Fruit fly (Drosophila melanogaster) whole organism, adult: Measurements from ENCODE around the gene mts.

ENCODE experiments used
- CG11617 ChIP-seq: fragments of 200-800 bp; sonication (Bioruptor generic); optimal IDR thresholded peaks from 2 replicates; lab custom pipeline; 2017; ENCODE audit warnings: mild to moderate bottlenecking, missing biosample characterization, missing genetic modification reagents, missing genetic modification characterization
- CG12768 ChIP-seq: fragments of 200-800 bp; sonication (Bioruptor generic); optimal IDR thresholded peaks from 2 replicates; lab custom pipeline; 2017; ENCODE audit warnings: missing biosample characterization, missing genetic modification characterization, mild to moderate bottlenecking, moderate library complexity, missing genetic modification reagents
- CG14711 ChIP-seq: fragments of 200-800 bp; sonication (Bioruptor generic); optimal IDR thresholded peaks from 2 replicates; lab custom pipeline; 2018; ENCODE audit warnings: missing biosample characterization, mild to moderate bottlenecking, missing genetic modification characterization, moderate library complexity
- CG1620 ChIP-seq: fragments of 200-800 bp; sonication (Bioruptor generic); optimal IDR thresholded peaks from 2 replicates; lab custom pipeline; 2016; ENCODE audit warnings: missing biosample characterization, missing genetic modification characterization
- CG33017 ChIP-seq: fragments of 200-800 bp; sonication (Bioruptor generic); optimal IDR thresholded peaks from 2 replicates; lab custom pipeline; 2018; ENCODE audit warnings: missing biosample characterization, mild to moderate bottlenecking, missing genetic modification characterization, moderate library complexity
- CG5204 ChIP-seq: fragments of 200-800 bp; sonication (Bioruptor generic); optimal IDR thresholded peaks from 2 replicates; lab custom pipeline; 2016; ENCODE audit warnings: missing biosample characterization, missing genetic modification characterization
- CG7045 ChIP-seq: fragments of 200-800 bp; sonication (Bioruptor generic); optimal IDR thresholded peaks from 2 replicates; lab custom pipeline; 2017; ENCODE audit warnings: missing biosample characterization, mild to moderate bottlenecking, missing genetic modification characterization
- CG7101 ChIP-seq: fragments of 200-800 bp; sonication (Bioruptor generic); optimal IDR thresholded peaks from 2 replicates; lab custom pipeline; 2018; ENCODE audit warnings: missing biosample characterization, mild to moderate bottlenecking, missing genetic modification characterization, moderate library complexity
- Clk ChIP-seq: fragments of 200-800 bp; sonication (Bioruptor generic); optimal IDR thresholded peaks from 2 replicates; lab custom pipeline; 2017; ENCODE audit warnings: missing biosample characterization, missing genetic modification characterization
- Crg-1 ChIP-seq: fragments of 200-800 bp; sonication (Bioruptor generic); optimal IDR thresholded peaks from 2 replicates; lab custom pipeline; 2016; ENCODE audit warnings: missing biosample characterization, missing genetic modification characterization
- Hr96 ChIP-seq: fragments of 200-800 bp; sonication (Bioruptor generic); optimal IDR thresholded peaks from 2 replicates; lab custom pipeline; 2016; ENCODE audit warnings: missing biosample characterization, missing genetic modification characterization
- Mnt ChIP-seq: fragments of 200-800 bp; sonication (Bioruptor generic); optimal IDR thresholded peaks from 2 replicates; lab custom pipeline; 2016; ENCODE audit warnings: missing biosample characterization, mild to moderate bottlenecking, missing genetic modification characterization
- bab1 ChIP-seq: fragments of 200-800 bp; sonication (Bioruptor generic); optimal IDR thresholded peaks from 3 replicates; lab custom pipeline; 2019; ENCODE audit warnings: missing biosample characterization, mild to moderate bottlenecking, missing genetic modification characterization, moderate library complexity
- cic ChIP-seq: fragments of 200-800 bp; sonication (Bioruptor generic); optimal IDR thresholded peaks from 2 replicates; lab custom pipeline; 2017; ENCODE audit warnings: missing biosample characterization, mild to moderate bottlenecking, missing genetic modification characterization, moderate library complexity
- cnc ChIP-seq, 2 experiments: fragments of >200 bp; optimal IDR thresholded peaks; 2 replicates each; lab custom pipeline; 2017
- kay ChIP-seq: fragments of 200-800 bp; sonication (Bioruptor generic); peaks from one replicate; lab custom pipeline; 2016; ENCODE audit warnings: missing biosample characterization, missing genetic modification characterization, borderline replicate concordance
- ovo ChIP-seq: fragments of 200-800 bp; sonication (Bioruptor generic); optimal IDR thresholded peaks from 2 replicates; lab custom pipeline; 2016; ENCODE audit warnings: missing biosample characterization, missing genetic modification characterization
- pad ChIP-seq: fragments of 200-800 bp; sonication (Bioruptor generic); optimal IDR thresholded peaks from 3 replicates; lab custom pipeline; 2017; ENCODE audit warnings: missing biosample characterization, missing genetic modification characterization, mild to moderate bottlenecking, moderate library complexity, missing genetic modification reagents
- tj ChIP-seq: fragments of 200-800 bp; sonication (Bioruptor generic); optimal IDR thresholded peaks from 3 replicates; lab custom pipeline; 2017; ENCODE audit warnings: missing biosample characterization, mild to moderate bottlenecking, missing genetic modification characterization, moderate library complexity
- toe ChIP-seq: fragments of 200-800 bp; sonication (Bioruptor generic); optimal IDR thresholded peaks from 2 replicates; lab custom pipeline; 2016; ENCODE audit warnings: missing biosample characterization, missing genetic modification characterization

Gene mts

DNA sequence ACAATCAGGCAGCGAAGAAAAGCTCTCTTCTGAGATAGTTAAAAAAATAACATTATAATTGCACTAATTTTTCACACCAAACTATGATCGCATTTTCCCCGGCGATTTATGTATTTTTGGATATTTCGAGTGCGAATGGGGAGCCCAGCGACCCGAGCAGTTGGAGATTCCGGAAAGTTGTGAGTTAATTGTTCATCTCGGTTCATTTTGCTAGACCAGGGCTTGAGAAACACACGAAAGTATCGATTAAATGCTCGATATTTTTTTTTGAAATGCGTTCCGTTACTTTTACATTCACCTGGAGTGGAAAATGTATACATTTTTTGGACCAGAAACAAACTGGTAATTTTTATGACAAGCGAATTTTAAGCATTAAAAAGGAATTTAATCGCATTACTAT, 16.9 kb upstream of the mts start, which contains the start of gene Cdc14:
Gene Cdc14 (minus strand): TSS at position 185 of the 400 bp plus-strand sequence.
- no peak for TF ChIP-seq pad (GFP tag; lab: Kevin White, UChicago)
- no peak for TF ChIP-seq Clk (GFP tag; lab: Kevin White, UChicago)
- peak; percentile 27 for TF ChIP-seq CG7101 (tag; lab: Kevin White, UChicago)
- no peak for TF ChIP-seq CG11617 (GFP tag; lab: Kevin White, UChicago)
- TF ChIP-seq ovo (GFP tag; lab: Kevin White, UChicago), result no peak
- no peak for TF ChIP-seq toe (GFP tag; lab: Kevin White, UChicago)
- TF ChIP-seq CG14711, result no peak
- TF ChIP-seq CG5204, result no peak
- TF ChIP-seq CG7045 (GFP tag; lab: Kevin White, UChicago), result no peak
- peak; percentile 14 for TF ChIP-seq Mnt (GFP tag; lab: Kevin White, UChicago)
- no peak for TF ChIP-seq tj
- TF ChIP-seq CG33017 (tag; lab: Kevin White, UChicago), result no peak
- no peak for TF ChIP-seq CG12768 (GFP tag; lab: Kevin White, UChicago)
- TF ChIP-seq cic (GFP tag; lab: Kevin White, UChicago), result no peak
- TF ChIP-seq cnc (optimal IDR thresholded peaks at IDR 0.05; lab: Kevin White, UChicago), result no peak
- peak; percentile 22 for TF ChIP-seq bab1
- no peak for TF ChIP-seq Crg-1 (GFP tag; lab: Kevin White, UChicago)
- peak; percentile 63 for TF ChIP-seq kay (GFP tag; lab: Kevin White, UChicago)
- no peak for TF ChIP-seq Hr96 (GFP tag; lab: Kevin White, UChicago)
- no peak for TF ChIP-seq CG1620 (GFP tag; lab: Kevin White, UChicago)

DNA sequence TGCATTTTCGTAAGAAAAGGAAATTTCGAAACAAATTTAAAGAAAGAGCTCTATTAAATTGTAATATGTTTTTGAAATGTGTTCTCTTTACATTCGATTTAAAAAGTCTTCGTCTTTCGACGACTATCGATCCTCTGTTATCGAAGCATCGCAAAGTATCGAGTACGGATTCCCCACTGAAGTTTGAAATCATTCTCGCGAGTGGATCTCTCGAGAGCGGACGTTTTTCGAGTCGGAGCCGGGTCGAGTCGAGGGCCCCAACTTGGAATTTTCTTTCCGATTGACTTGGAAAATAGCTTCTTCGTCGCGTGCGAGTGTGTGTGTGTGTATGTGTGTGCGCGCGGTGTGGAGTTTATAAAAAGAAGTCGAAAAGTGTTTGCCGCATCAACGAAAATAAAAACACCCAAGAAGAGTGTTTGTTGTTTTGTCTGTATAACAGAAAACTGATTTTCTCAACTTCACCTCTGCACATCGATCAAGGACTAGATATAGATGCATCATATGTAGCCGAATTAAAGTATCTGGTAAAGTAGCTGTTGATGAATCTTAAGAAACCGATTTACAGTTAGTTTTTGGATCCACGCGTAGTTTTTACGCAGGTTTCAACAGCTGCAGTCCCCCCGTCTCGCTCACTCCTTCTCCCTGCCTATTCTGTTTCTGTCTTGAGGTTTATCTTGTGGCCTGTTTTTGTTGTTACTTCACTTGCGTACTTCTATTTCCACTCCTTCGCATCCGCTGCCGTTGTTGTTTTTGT, 16.0 kb upstream of the mts start, which contains the start of gene LanB1:
Gene LanB1 (plus strand): TSS at position 190 of the 754 bp plus-strand sequence.
- no peak for TF ChIP-seq ovo (GFP tag; lab: Kevin White, UChicago)
- no peak for TF ChIP-seq Crg-1 (GFP tag; lab: Kevin White, UChicago)
- TF ChIP-seq kay (GFP tag; lab: Kevin White, UChicago), result peak; percentile 22
- peak; percentile 72 for TF ChIP-seq tj

DNA sequence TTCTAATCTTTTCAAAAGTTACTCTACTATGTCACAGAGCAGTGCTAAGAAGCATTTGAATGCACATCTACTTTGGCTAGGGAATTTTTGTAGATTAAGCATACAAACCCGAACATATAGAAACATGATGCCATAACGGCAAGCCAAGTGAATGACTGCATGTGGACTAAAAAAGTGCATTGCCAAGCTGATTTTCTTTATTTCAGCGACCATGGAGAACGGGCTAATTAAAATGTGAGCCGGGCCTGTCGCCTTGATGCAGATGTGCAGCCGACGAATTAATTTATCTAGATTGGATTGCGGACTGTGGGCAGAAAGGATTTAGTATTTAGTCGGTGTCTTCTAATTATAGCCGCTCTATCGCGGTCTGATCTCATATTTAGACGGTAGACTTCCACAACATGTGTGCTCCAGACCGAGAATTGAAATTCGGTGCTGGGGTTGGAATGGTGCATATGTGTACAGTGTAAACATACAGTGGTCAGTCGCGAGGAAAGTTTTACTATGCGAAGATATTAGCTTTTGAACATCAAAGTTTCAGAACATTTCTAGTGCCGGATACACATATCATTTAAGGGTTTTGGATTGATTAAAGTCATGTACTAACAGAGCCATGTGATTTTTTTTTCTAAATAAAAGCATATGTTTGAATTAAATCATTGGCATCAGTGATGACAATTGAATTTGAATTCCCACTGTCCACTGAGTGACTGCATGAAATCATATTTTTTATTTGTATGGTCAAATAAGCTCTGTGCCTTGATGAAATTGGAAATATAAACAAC, 14.7 kb upstream of the mts start:
- TF ChIP-seq Hr96 (GFP tag; lab: Kevin White, UChicago) (no peak), ovo (GFP tag; lab: Kevin White, UChicago) (no peak), bab1 (no peak), Mnt (GFP tag; lab: Kevin White, UChicago) (no peak), CG7101 (tag; lab: Kevin White, UChicago) (no peak), CG33017 (tag; lab: Kevin White, UChicago) (no peak), CG14711 (no peak), CG11617 (GFP tag; lab: Kevin White, UChicago) (no peak), Crg-1 (GFP tag; lab: Kevin White, UChicago) (no peak), kay (GFP tag; lab: Kevin White, UChicago) (peak; percentile 16), CG7045 (GFP tag; lab: Kevin White, UChicago) (no peak), tj (peak; percentile 93), pad (GFP tag; lab: Kevin White, UChicago) (no peak), CG12768 (GFP tag; lab: Kevin White, UChicago) (no peak), CG1620 (GFP tag; lab: Kevin White, UChicago) (no peak)

DNA sequence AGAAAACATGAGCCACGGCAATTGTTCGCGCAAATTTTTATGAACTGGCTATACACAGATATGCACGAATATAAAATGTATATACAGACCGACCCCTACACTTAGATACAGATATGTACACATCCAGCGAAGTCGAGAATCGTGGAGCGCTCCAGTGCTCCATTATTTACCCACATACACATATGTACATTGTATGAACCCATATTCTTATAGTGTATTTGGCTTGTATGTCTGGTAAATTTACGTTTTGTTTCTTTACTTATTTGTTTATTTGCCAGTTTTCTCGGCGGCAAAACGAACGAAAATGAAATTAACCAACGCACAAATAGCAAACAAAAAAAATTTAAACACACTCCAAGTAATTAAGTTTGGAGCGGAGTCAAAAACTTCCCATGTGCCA, 14.1 kb upstream of the mts start:
- TF ChIP-seq cic (GFP tag; lab: Kevin White, UChicago), result peak; percentile 3
- no peak for TF ChIP-seq CG1620 (GFP tag; lab: Kevin White, UChicago)

DNA sequence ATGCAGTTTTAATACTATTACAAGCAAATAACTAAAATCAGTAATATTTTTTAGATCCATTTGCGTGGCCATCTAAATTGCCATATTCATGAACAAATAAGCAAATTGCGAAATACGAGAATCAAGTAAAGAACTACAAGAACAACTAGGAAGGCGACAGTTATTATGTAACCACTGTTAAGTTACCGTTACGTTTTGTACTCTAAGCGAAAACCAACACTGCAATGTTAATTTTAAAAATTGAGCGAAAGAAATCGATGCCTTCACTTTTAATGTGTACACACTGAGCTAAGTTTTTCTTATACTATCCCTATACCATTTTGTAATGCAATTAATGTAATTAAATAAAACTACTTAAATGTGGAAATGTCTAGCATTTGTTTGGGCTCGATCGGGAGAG, 7.0 kb upstream of the mts start:
- no peak for TF ChIP-seq CG5204
- TF ChIP-seq Clk (GFP tag; lab: Kevin White, UChicago), result no peak
- no peak for TF ChIP-seq cnc (optimal IDR thresholded peaks at IDR 0.05; lab: Kevin White, UChicago)

DNA sequence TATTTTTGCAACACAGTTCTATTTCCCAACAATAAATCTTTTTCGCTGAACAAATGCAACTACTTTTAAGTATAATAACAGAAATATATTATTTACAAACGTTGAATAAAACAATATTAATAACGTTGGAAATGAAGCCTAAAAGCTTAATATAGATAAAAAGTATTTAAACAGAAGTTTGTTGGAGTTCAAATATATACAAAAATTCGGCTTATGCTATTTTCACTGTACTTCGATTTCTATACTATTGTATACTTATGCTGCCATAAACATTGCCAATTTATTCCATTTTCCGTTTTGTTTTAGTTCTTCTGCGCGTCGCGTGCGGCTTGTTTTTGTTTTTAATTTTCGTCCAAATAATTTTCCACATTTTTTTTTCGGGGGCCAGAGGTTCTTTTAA, 6.6 kb upstream of the mts start, which contains the start of gene CG7115:
Gene CG7115 (plus strand): TSS at position 301 of the 400 bp plus-strand sequence.
- no peak for TF ChIP-seq CG33017 (tag; lab: Kevin White, UChicago)
- no peak for TF ChIP-seq CG5204
- TF ChIP-seq pad (GFP tag; lab: Kevin White, UChicago), result no peak
- TF ChIP-seq ovo (GFP tag; lab: Kevin White, UChicago), result no peak
- TF ChIP-seq Crg-1 (GFP tag; lab: Kevin White, UChicago), result no peak
- no peak for TF ChIP-seq cic (GFP tag; lab: Kevin White, UChicago)
- no peak for TF ChIP-seq CG14711
- no peak for TF ChIP-seq bab1
- no peak for TF ChIP-seq cnc (optimal IDR thresholded peaks at IDR 0.05; lab: Kevin White, UChicago)
- TF ChIP-seq CG1620 (GFP tag; lab: Kevin White, UChicago), result no peak
- TF ChIP-seq tj, result no peak
- TF ChIP-seq toe (GFP tag; lab: Kevin White, UChicago), result no peak
- TF ChIP-seq Hr96 (GFP tag; lab: Kevin White, UChicago), result no peak
- no peak for TF ChIP-seq CG11617 (GFP tag; lab: Kevin White, UChicago)
- TF ChIP-seq kay (GFP tag; lab: Kevin White, UChicago), result no peak
- TF ChIP-seq CG7101 (tag; lab: Kevin White, UChicago), result no peak
- TF ChIP-seq Mnt (GFP tag; lab: Kevin White, UChicago), result no peak
- TF ChIP-seq CG7045 (GFP tag; lab: Kevin White, UChicago), result no peak
